Fruit fly (Drosophila melanogaster) whole organism: ENCODE measurements around the gene CG31524.

Experiments
- CG8478 ChIP-seq: fragments of >200 bp; optimal IDR thresholded peaks from 2 replicates; lab custom pipeline; 2018; ENCODE audit warnings: inconsistent platforms
- Dll ChIP-seq: fragments of >200 bp; optimal IDR thresholded peaks from 2 replicates; lab custom pipeline; 2017
- EcR ChIP-seq, 2 experiments: fragments of >200 bp; optimal IDR thresholded peaks; 2 replicates each; lab custom pipeline; 2017; ENCODE audit warnings: missing biosample characterization in 2 of 2, missing genetic modification characterization in 2 of 2, missing genetic modification reagents in 2 of 2
- pan ChIP-seq: fragments of >200 bp; optimal IDR thresholded peaks from 2 replicates; lab custom pipeline; 2017
- psq ChIP-seq: fragments of >200 bp; optimal IDR thresholded peaks from 2 replicates; lab custom pipeline; 2017
- usp ChIP-seq: fragments of >200 bp; optimal IDR thresholded peaks from 2 replicates; lab custom pipeline; 2017; ENCODE audit warnings: missing biosample characterization, missing genetic modification characterization, mixed read lengths

The CG31524 gene

dm6 chr3R:30467062-30467461 lies 47.1 kb downstream of the CG31524 start:
- TF ChIP-seq Dll (lab: Kevin White, UChicago) (no peak), usp (GFP tag; lab: Kevin White, UChicago) (no peak), CG8478 (lab: Kevin White, UChicago) (no peak), pan (lab: Kevin White, UChicago) (no peak), psq (lab: Kevin White, UChicago) (no peak), EcR (GFP tag; optimal IDR thresholded peaks at IDR 0.05; lab: Kevin White, UChicago) (no peak)

dm6 chr3R:30466515-30466914 lies 47.6 kb downstream of the CG31524 start:
- no peak for TF ChIP-seq psq (lab: Kevin White, UChicago)
- no peak for TF ChIP-seq Dll (lab: Kevin White, UChicago)
- no peak for TF ChIP-seq CG8478 (lab: Kevin White, UChicago)
- no peak for TF ChIP-seq EcR (GFP tag; optimal IDR thresholded peaks at IDR 0.05; lab: Kevin White, UChicago)
- TF ChIP-seq pan (lab: Kevin White, UChicago) = no peak
- TF ChIP-seq usp (GFP tag; lab: Kevin White, UChicago) = no peak

dm6 chr3R:30465775-30466494 lies 48.2 kb downstream of the CG31524 start, which contains the start of gene PH4alphaEFB:
PH4alphaEFB (plus strand) TSS chr3R:30466050.
- TF ChIP-seq pan (lab: Kevin White, UChicago) (no peak), usp (GFP tag; lab: Kevin White, UChicago) (no peak), Dll (lab: Kevin White, UChicago) (no peak), psq (lab: Kevin White, UChicago) (no peak), CG8478 (lab: Kevin White, UChicago) (no peak), EcR (GFP tag; optimal IDR thresholded peaks at IDR 0.05; lab: Kevin White, UChicago) (no peak)

dm6 chr3R:30464244-30464643 lies 49.9 kb downstream of the CG31524 start:
- no peak for TF ChIP-seq usp (GFP tag; lab: Kevin White, UChicago)
- TF ChIP-seq pan (lab: Kevin White, UChicago) = no peak
- TF ChIP-seq CG8478 (lab: Kevin White, UChicago) = no peak
- no peak for TF ChIP-seq EcR (GFP tag; optimal IDR thresholded peaks at IDR 0.05; lab: Kevin White, UChicago)
- no peak for TF ChIP-seq psq (lab: Kevin White, UChicago)
- no peak for TF ChIP-seq Dll (lab: Kevin White, UChicago)
